Worm (Caenorhabditis elegans) whole organism, L1 larva: Measurements from ENCODE around the gene F41H10.2.

Experiments used
- ama-1 ChIP-seq: fragments of 150-350 bp; optimal IDR thresholded peaks from 2 replicates; lab custom pipeline; 2014
- ces-1 ChIP-seq: fragments of 150-350 bp; optimal IDR thresholded peaks from 2 replicates; lab custom pipeline; 2014; ENCODE audit warnings: missing biosample characterization, missing genetic modification reagents, missing genetic modification characterization
- elt-2 ChIP-seq: sonication (generic microtip); optimal IDR thresholded peaks from 2 replicates; lab custom pipeline; 2016; ENCODE audit warnings: missing genetic modification characterization, mild to moderate bottlenecking, inconsistent platforms, missing compliant biosample characterization, missing genetic modification reagents
- elt-3 ChIP-seq, 6 experiments: fragments of 150-350 bp in 1 of 6; sonication (generic microtip); optimal IDR thresholded peaks; 2 replicates each; lab custom pipeline; 2017 to 2018; ENCODE audit warnings: missing biosample characterization in 6 of 6, missing genetic modification characterization in 6 of 6, inconsistent platforms in 1 of 6
- lin-14 ChIP-seq: fragments of 200-800 bp; sonication (Bioruptor generic); optimal IDR thresholded peaks from 2 replicates; lab custom pipeline; 2018; ENCODE audit warnings: mild to moderate bottlenecking, missing genetic modification characterization, moderate library complexity, missing compliant biosample characterization
- lin-39 ChIP-seq: fragments of 150-350 bp; optimal IDR thresholded peaks from 2 replicates; lab custom pipeline; 2014; ENCODE audit warnings: missing biosample characterization, missing genetic modification reagents, missing genetic modification characterization
- nhr-28 ChIP-seq: fragments of 150-350 bp; optimal IDR thresholded peaks from 2 replicates; lab custom pipeline; 2014; ENCODE audit warnings: missing biosample characterization, missing genetic modification characterization
- nhr-76 ChIP-seq: sonication (generic microtip); optimal IDR thresholded peaks from 2 replicates; lab custom pipeline; 2017; ENCODE audit warnings: missing biosample characterization, missing genetic modification characterization
- pax-3 ChIP-seq: fragments of 200-800 bp; sonication (Bioruptor generic); optimal IDR thresholded peaks from 2 replicates; lab custom pipeline; 2018; ENCODE audit warnings: mild to moderate bottlenecking, missing genetic modification characterization, moderate library complexity, missing compliant biosample characterization
- pqm-1 ChIP-seq: sonication (generic microtip); optimal IDR thresholded peaks from 3 replicates; lab custom pipeline; 2017; ENCODE audit warnings: missing biosample characterization, missing genetic modification characterization
- skn-1 ChIP-seq: fragments of 150-350 bp; optimal IDR thresholded peaks from 2 replicates; lab custom pipeline; 2014; ENCODE audit warnings: missing biosample characterization, missing genetic modification characterization
- tbx-2 ChIP-seq: sonication (generic microtip); optimal IDR thresholded peaks from 2 replicates; lab custom pipeline; 2016; ENCODE audit warnings: missing genetic modification characterization, missing compliant biosample characterization
- unc-130 ChIP-seq: fragments of 150-350 bp; optimal IDR thresholded peaks from 2 replicates; lab custom pipeline; 2017; ENCODE audit warnings: missing biosample characterization, missing genetic modification characterization, inconsistent platforms
- ztf-11 ChIP-seq, 2 experiments: sonication (generic microtip); optimal IDR thresholded peaks; 2 replicates each; lab custom pipeline; 2016 to 2017; ENCODE audit warnings: missing genetic modification characterization in 2 of 2, missing biosample characterization in 1 of 2, missing compliant biosample characterization in 1 of 2

DNA sequence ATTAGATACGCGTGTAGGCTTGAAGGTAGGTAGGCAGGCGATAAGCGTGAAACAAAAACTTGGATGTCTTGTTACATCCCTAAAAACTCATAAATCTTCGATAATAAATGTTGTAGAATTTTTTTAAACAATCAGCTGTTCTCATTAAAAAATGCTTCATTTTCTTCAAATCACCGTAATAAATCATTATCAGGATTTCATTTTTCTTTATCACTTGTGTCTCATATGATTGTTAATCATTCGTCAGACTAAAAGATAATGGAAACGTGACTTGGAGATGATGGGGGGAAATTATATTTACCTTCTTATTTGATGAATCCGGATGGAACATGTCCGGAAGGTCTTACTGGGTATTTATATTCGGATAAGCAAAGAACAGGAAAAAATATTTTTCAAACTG, 48.0 kb upstream of the F41H10.2 start:
- TF ChIP-seq lin-39 (tag; lab: Kevin White, UChicago): no peak
- no peak for TF ChIP-seq ztf-11 (tag; optimal IDR thresholded peaks at IDR 0.05; lab: Kevin White, UChicago)
- no peak for TF ChIP-seq pax-3 (tag; lab: Kevin White, UChicago)
- no peak for TF ChIP-seq nhr-76
- TF ChIP-seq skn-1 (tag; lab: Kevin White, UChicago): no peak
- TF ChIP-seq nhr-28 (tag; lab: Kevin White, UChicago): no peak
- TF ChIP-seq elt-2 (tag; lab: Kevin White, UChicago): no peak
- no peak for TF ChIP-seq ama-1 (lab: Kevin White, UChicago)
- peak in 2 of 6 experiments; percentile 65 to 78 for TF ChIP-seq elt-3 (tag; optimal IDR thresholded peaks at IDR 0.05; lab: Kevin White, UChicago)
- no peak for TF ChIP-seq tbx-2
- no peak for TF ChIP-seq ces-1 (GFP tag; lab: Kevin White, UChicago)
- no peak for TF ChIP-seq lin-14
- TF ChIP-seq pqm-1 (tag; lab: Kevin White, UChicago): no peak
- TF ChIP-seq unc-130 (tag; lab: Kevin White, UChicago): no peak
